Worm (Caenorhabditis elegans): ENCODE measurements around the gene Y71H2AL.2.

Y71H2AL.2 gene

ce11 chrIII:2725221-2726203, 39.3 kb downstream of the Y71H2AL.2 start, which contains the start of gene cosa-1 (continued):
- TF ChIP-seq dpl-1 (GFP tag; optimal IDR thresholded peaks at IDR 0.05): peak in 1 of 3 experiments; percentile 38

ce11 chrIII:2733606-2734183, 47.5 kb downstream of the Y71H2AL.2 start, which contains the start of gene Y71H2AM.12:
TSS of gene Y71H2AM.12 (minus strand) at chrIII:2734091.
- TF ChIP-seq jun-1 (tag; optimal IDR thresholded peaks at IDR 0.05) (no peak), tbx-2 (tag; optimal IDR thresholded peaks at IDR 0.05) (no peak)
